Fruit fly (Drosophila melanogaster) whole organism: Measurements from ENCODE around the gene CG31126.

Source experiments
- CG8478 ChIP-seq: fragments of >200 bp; optimal IDR thresholded peaks from 2 replicates; lab custom pipeline; 2018; ENCODE audit warnings: inconsistent platforms
- Dll ChIP-seq: fragments of >200 bp; optimal IDR thresholded peaks from 2 replicates; lab custom pipeline; 2017
- EcR ChIP-seq, 2 experiments: fragments of >200 bp; optimal IDR thresholded peaks; 2 replicates each; lab custom pipeline; 2017; ENCODE audit warnings: missing biosample characterization in 2 of 2, missing genetic modification characterization in 2 of 2, missing genetic modification reagents in 2 of 2
- pan ChIP-seq: fragments of >200 bp; optimal IDR thresholded peaks from 2 replicates; lab custom pipeline; 2017
- psq ChIP-seq: fragments of >200 bp; optimal IDR thresholded peaks from 2 replicates; lab custom pipeline; 2017
- usp ChIP-seq: fragments of >200 bp; optimal IDR thresholded peaks from 2 replicates; lab custom pipeline; 2017; ENCODE audit warnings: missing biosample characterization, missing genetic modification characterization, mixed read lengths

- no peak for TF ChIP-seq CG8478 (lab: Kevin White, UChicago)
- no peak for TF ChIP-seq EcR (GFP tag; optimal IDR thresholded peaks at IDR 0.05; lab: Kevin White, UChicago)
- TF ChIP-seq psq: no peak
- TF ChIP-seq pan (lab: Kevin White, UChicago): no peak
- TF ChIP-seq usp: no peak
- TF ChIP-seq Dll (lab: Kevin White, UChicago): no peak
Observed at dm6 chr3R:24699309-24699708, 39.9 kb downstream of the CG31126 start.
